Worm (Caenorhabditis elegans): ENCODE data around the gene dop-1.

Gene dop-1

DNA sequence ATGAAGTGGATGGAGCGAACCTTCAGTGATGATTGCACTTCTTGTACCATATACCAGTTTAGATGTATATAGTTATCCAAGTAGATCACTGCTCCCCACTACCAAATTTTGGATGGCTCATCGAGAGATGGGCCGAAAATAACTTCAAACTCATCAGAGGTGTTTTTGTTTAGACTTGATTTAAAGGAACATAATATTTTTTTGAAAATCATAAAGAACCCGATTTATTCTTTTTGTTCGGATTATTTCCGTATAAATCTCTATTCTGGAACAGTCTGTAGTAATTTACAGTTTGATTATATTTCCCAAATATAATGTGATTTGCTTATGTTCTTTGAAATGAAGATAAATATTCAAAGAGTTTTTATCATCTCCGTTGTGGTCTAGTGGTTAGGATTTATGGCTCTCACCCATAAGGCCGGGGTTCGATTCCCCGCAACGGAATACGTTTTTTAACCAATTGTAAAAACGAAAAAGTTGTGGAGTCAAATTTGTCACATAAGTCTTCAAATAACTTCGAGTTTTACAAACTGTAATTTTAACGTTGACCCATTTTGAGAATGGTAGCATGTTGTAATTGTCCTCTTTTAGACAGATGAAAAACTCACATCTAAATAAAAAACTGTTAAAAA lies 8.3 kb downstream of the dop-1 start (continued):
- TF ChIP-seq ztf-7 (tag; optimal IDR thresholded peaks at IDR 0.05) (no peak), Y105C5A.15 (GFP tag; IDR thresholded peaks at IDR 0.05) (no peak), T26A8.4 (GFP tag; IDR thresholded peaks at IDR 0.05) (no peak), F26F4.8 (GFP tag; conservative IDR thresholded peaks at IDR 0.05) (0 out of 2 replicates have a peak, but pooled peaks have one; percentile 22)

ce11 chrX:4409591-4410279 lies 8.9 kb downstream of the dop-1 start:
- TF ChIP-seq vab-7 (GFP tag; IDR thresholded peaks at IDR 0.05) = peak; percentile 55; the same call in 1 of the 2 replicates
- 0 out of 2 replicates have a peak, but pooled peaks have one; percentile 43 for TF ChIP-seq F26F4.8 (GFP tag; conservative IDR thresholded peaks at IDR 0.05)
- no peak for TF ChIP-seq rbr-2 (tag; optimal IDR thresholded peaks at IDR 0.05)
- no peak for TF ChIP-seq F10B5.3 (tag; optimal IDR thresholded peaks at IDR 0.05)
- no peak for TF ChIP-seq lin-13 (GFP tag; optimal IDR thresholded peaks at IDR 0.05)
- no peak for TF ChIP-seq Y75B8A.6 (GFP tag; IDR thresholded peaks at IDR 0.05)
- peak; percentile 10; the same call in 1 of the 2 replicates for TF ChIP-seq snpc-1.2 (GFP tag; IDR thresholded peaks at IDR 0.05)
- TF ChIP-seq daf-16 (GFP tag; optimal IDR thresholded peaks at IDR 0.05) = peak in 1 of 2 experiments; percentile 4
- TF ChIP-seq daf-16 (tag; optimal IDR thresholded peaks at IDR 0.05) = no peak
- TF ChIP-seq mes-2 (tag; optimal IDR thresholded peaks at IDR 0.05; ENCODE audit: poor library complexity, severe bottlenecking) = peak; percentile 35
- TF ChIP-seq lim-7 (GFP tag; IDR thresholded peaks at IDR 0.05) = peak; percentile 76
- peak in 1 of 2 experiments; percentile 7 for TF ChIP-seq unc-62 (GFP tag; optimal IDR thresholded peaks at IDR 0.05 in 1 of 2)
- TF ChIP-seq unc-62 (tag; optimal IDR thresholded peaks at IDR 0.05) = no peak
- TF ChIP-seq ceh-28 (tag; optimal IDR thresholded peaks at IDR 0.05) = no peak
- TF ChIP-seq ZK337.2 (GFP tag; IDR thresholded peaks at IDR 0.05) = 0 out of 2 replicates have a peak, but pooled peaks have one; percentile 20
- no peak for TF ChIP-seq fos-1 (tag; optimal IDR thresholded peaks at IDR 0.05)
- TF ChIP-seq zfp-3 (GFP tag; conservative IDR thresholded peaks at IDR 0.05) = peak; percentile 49; the same call in 1 of the 2 replicates
- TF ChIP-seq lin-1 (GFP tag; IDR thresholded peaks at IDR 0.05) = peak; percentile 11; the same call in 1 of the 2 replicates
- peak; percentile 58; the same call in 1 of the 2 replicates for TF ChIP-seq pha-4 (GFP tag; IDR thresholded peaks at IDR 0.05)
- no peak for TF ChIP-seq pha-4 (tag; optimal IDR thresholded peaks at IDR 0.05)

DNA sequence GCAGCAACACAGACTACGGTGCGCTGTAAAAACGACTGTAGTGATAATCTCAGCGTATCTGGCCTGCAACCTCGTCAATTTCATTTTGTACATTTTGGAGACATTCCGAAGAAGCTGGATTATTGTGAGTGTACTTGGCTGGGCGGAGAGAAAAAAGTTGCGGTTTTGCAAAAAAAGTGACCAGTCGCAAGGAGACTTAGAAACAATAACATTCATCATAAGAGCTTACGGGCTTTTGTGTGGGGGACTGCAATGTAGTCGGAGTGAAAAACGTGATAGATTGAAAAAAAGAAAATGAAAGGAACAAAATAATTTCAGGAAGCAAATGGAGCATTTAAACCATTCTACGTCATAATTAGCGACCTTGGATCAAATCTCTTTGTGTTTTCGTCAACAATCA lies 10.2 kb downstream of the dop-1 start:
- no peak for TF ChIP-seq vab-7 (GFP tag; IDR thresholded peaks at IDR 0.05)
- no peak for TF ChIP-seq lin-15B (tag; optimal IDR thresholded peaks at IDR 0.05)
- no peak for TF ChIP-seq unc-130 (GFP tag; optimal IDR thresholded peaks at IDR 0.05)
- no peak for TF ChIP-seq madf-9 (GFP tag; conservative IDR thresholded peaks at IDR 0.05)
- 0 out of 2 replicates have a peak, but pooled peaks have one; percentile 17 for TF ChIP-seq ceh-20 (GFP tag; IDR thresholded peaks at IDR 0.05)
- no peak for TF ChIP-seq pqm-1 (tag; optimal IDR thresholded peaks at IDR 0.05)
- no peak for TF ChIP-seq tag-97 (GFP tag; IDR thresholded peaks at IDR 0.05)
- TF ChIP-seq mxl-3 (GFP tag; optimal IDR thresholded peaks at IDR 0.05) = no peak
- TF ChIP-seq attf-4 (tag; optimal IDR thresholded peaks at IDR 0.05) = no peak
- TF ChIP-seq zfp-2 (tag; optimal IDR thresholded peaks at IDR 0.05) = no peak
- TF ChIP-seq aha-1 (tag) = peak; percentile 70
- TF ChIP-seq ztf-7 (tag; optimal IDR thresholded peaks at IDR 0.05) = no peak
- TF ChIP-seq nhr-41 (GFP tag; IDR thresholded peaks at IDR 0.05) = no peak
- no peak for TF ChIP-seq T20F7.1 (GFP tag; optimal IDR thresholded peaks at IDR 0.05)
- TF ChIP-seq nhr-76 (tag; optimal IDR thresholded peaks at IDR 0.05) = no peak

DNA sequence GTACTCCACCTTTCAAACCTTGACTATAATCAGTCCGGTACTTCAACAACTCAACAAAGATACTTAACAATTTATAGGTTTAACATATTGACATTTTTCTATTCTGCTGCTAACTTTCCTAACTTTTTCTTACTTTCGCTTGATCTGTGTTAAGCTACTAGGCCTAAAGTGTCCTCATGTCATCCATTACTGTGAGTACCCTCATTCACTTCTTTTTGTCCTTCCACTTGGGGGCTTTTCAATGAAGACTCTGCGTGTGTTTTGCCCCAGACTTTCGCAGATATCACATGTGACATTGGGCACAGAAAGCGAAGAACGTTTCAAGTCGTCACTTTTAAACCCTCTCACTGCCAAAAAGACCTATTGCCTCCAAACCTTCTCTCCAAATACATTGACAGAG lies 13.9 kb downstream of the dop-1 start:
- TF ChIP-seq ceh-20 (GFP tag; IDR thresholded peaks at IDR 0.05) = peak; percentile 32; the same call in 1 of the 2 replicates
- no peak for TF ChIP-seq D1046.2 (GFP tag; IDR thresholded peaks at IDR 0.05)
- peak; percentile 4 for TF ChIP-seq hlh-30 (tag; optimal IDR thresholded peaks at IDR 0.05; ENCODE audit: insufficient read depth)

Measured in whole organism, L4 larva.